Fruit fly (Drosophila melanogaster): ENCODE measurements around the gene CG9147.
A peak's percentile ranks its signal among the peaks of the same experiment; 100 is the strongest.

CG9147 gene

dm6 chr2L:6051212-6051621 is 14.6 kb upstream of the CG9147 start (continued):
- TF ChIP-seq CG7928 (GFP tag; optimal IDR thresholded peaks at IDR 0.05) (peak; percentile 76), CG31365 (tag; optimal IDR thresholded peaks at IDR 0.05) (peak; percentile 91), Hand (GFP tag; optimal IDR thresholded peaks at IDR 0.05) (peak; percentile 98), peb (GFP tag; IDR thresholded peaks at IDR 0.05) (peak; percentile 86), HLHmδ (GFP tag; optimal IDR thresholded peaks at IDR 0.05) (no peak), CG4820 (GFP tag; optimal IDR thresholded peaks at IDR 0.05) (peak; percentile 100), insv (GFP tag; optimal IDR thresholded peaks at IDR 0.05) (peak; percentile 5 to 77), pnt (GFP tag; optimal IDR thresholded peaks at IDR 0.05) (peak; percentile 88), vnd (GFP tag; IDR thresholded peaks at IDR 0.05; ENCODE audit: partially characterized antibody) (no peak), PHDP (tag; optimal IDR thresholded peaks at IDR 0.05) (peak; percentile 99), CG10431 (GFP tag; optimal IDR thresholded peaks at IDR 0.05) (peak; percentile 92), her (GFP tag; optimal IDR thresholded peaks at IDR 0.05) (peak; percentile 95), CG12391 (tag; optimal IDR thresholded peaks at IDR 0.05) (peak; percentile 98), CG8478 (optimal IDR thresholded peaks at IDR 0.05) (peak; percentile 12), btn (GFP tag; optimal IDR thresholded peaks at IDR 0.05) (peak; percentile 94), Sry-β (GFP tag; optimal IDR thresholded peaks at IDR 0.05) (peak; percentile 60), klu (GFP tag; IDR thresholded peaks at IDR 0.05) (peak; percentile 83), Hmr (GFP tag; optimal IDR thresholded peaks at IDR 0.05) (peak; percentile 98), Mrtf (GFP tag; IDR thresholded peaks at IDR 0.05) (peak; percentile 94), gsb (GFP tag; IDR thresholded peaks at IDR 0.05) (peak; percentile 79), CrebB (tag; optimal IDR thresholded peaks at IDR 0.05) (peak; percentile 98), CG11456 (GFP tag; IDR thresholded peaks at IDR 0.05) (peak; percentile 93), rib (GFP tag; IDR thresholded peaks at IDR 0.05) (peak; percentile 94), CG30431 (GFP tag; optimal IDR thresholded peaks at IDR 0.05) (peak; percentile 84), bcd (GFP tag; optimal IDR thresholded peaks at IDR 0.05) (peak; percentile 94), CG11085 (GFP tag; IDR thresholded peaks at IDR 0.05) (peak; percentile 50; the same call in 1 of the 2 replicates), stwl (tag; optimal IDR thresholded peaks at IDR 0.05) (peak; percentile 42), CG11695 (GFP tag; IDR thresholded peaks at IDR 0.05) (peak; percentile 97), CG17186 (GFP tag; optimal IDR thresholded peaks at IDR 0.05) (peak; percentile 79), HmgD (GFP tag; optimal IDR thresholded peaks at IDR 0.05) (peak; percentile 69), grau (tag; optimal IDR thresholded peaks at IDR 0.05) (peak; percentile 96), CG7786 (GFP tag; optimal IDR thresholded peaks at IDR 0.05) (peak; percentile 86), amos (GFP tag; IDR thresholded peaks at IDR 0.05; ENCODE audit: partially characterized antibody) (no peak), sd (tag; optimal IDR thresholded peaks at IDR 0.05) (no peak), CG6689 (GFP tag; IDR thresholded peaks at IDR 0.05) (peak; percentile 94), ERR (GFP tag; optimal IDR thresholded peaks at IDR 0.05) (peak; percentile 95), Nf-YC (tag; optimal IDR thresholded peaks at IDR 0.05) (peak; percentile 87), dimm (GFP tag; IDR thresholded peaks at IDR 0.05) (peak; percentile 81), sens (GFP tag) (peak; percentile 99), Side (GFP tag; optimal IDR thresholded peaks at IDR 0.05) (peak; percentile 98), Dref (GFP tag; IDR thresholded peaks at IDR 0.05) (0 out of 2 replicates have a peak, but pooled peaks have one; percentile 20), Dek (tag; optimal IDR thresholded peaks at IDR 0.05) (peak; percentile 95), ftz-f1 (GFP tag; optimal IDR thresholded peaks at IDR 0.05) (peak; percentile 79), pho (GFP tag; optimal IDR thresholded peaks at IDR 0.05) (peak; percentile 95), CG14710 (tag; optimal IDR thresholded peaks at IDR 0.05) (peak; percentile 94), CG3726 (GFP tag; IDR thresholded peaks at IDR 0.05) (peak; percentile 84; the same call in 2 of the 3 replicates), CG6791 (GFP tag; IDR thresholded peaks at IDR 0.05; ENCODE audit: partially characterized antibody) (0 out of 3 replicates have a peak, but pooled peaks have one; percentile 12), ara (GFP tag; IDR thresholded peaks at IDR 0.05) (peak; percentile 96), CG3847 (GFP tag; IDR thresholded peaks at IDR 0.05) (peak; percentile 94), Aef1 (GFP tag; IDR thresholded peaks at IDR 0.05) (peak; percentile 83), CG11398 (GFP tag; optimal IDR thresholded peaks at IDR 0.05) (peak; percentile 95), CG9876 (GFP tag; optimal IDR thresholded peaks at IDR 0.05) (peak; percentile 76)

Data from whole organism, embryonic.